Worm (Caenorhabditis elegans) whole organism, mixed stage, embryonic: ENCODE results near the gene col-84.

ENCODE experiments used
- M03D4.4 ChIP-seq: sonication (generic microtip); optimal IDR thresholded peaks from 2 replicates; lab custom pipeline; 2017; ENCODE audit warnings: mild to moderate bottlenecking, missing genetic modification characterization, missing compliant biosample characterization
- bed-3 ChIP-seq: fragments of 200-800 bp; sonication (Bioruptor generic); optimal IDR thresholded peaks from 3 replicates; lab custom pipeline; 2018; ENCODE audit warnings: mild to moderate bottlenecking, missing genetic modification characterization, moderate library complexity, missing compliant biosample characterization
- blmp-1 ChIP-seq: fragments of 150-350 bp; optimal IDR thresholded peaks from 2 replicates; lab custom pipeline; 2014; ENCODE audit warnings: missing biosample characterization, missing genetic modification characterization
- ceh-39 ChIP-seq: fragments of 150-350 bp; optimal IDR thresholded peaks from 2 replicates; lab custom pipeline; 2014; ENCODE audit warnings: missing biosample characterization, missing genetic modification characterization
- ceh-43 ChIP-seq: fragments of 200-800 bp; sonication (Bioruptor generic); optimal IDR thresholded peaks from 2 replicates; lab custom pipeline; 2018; ENCODE audit warnings: mild to moderate bottlenecking, missing genetic modification characterization, moderate library complexity, missing compliant biosample characterization
- ceh-83 ChIP-seq: fragments of 200-800 bp; sonication (Bioruptor generic); optimal IDR thresholded peaks from 2 replicates; lab custom pipeline; 2018; ENCODE audit warnings: mild to moderate bottlenecking, missing genetic modification characterization, missing compliant biosample characterization
- ces-1 ChIP-seq: fragments of 150-350 bp; optimal IDR thresholded peaks from 2 replicates; lab custom pipeline; 2014; ENCODE audit warnings: missing biosample characterization, missing genetic modification reagents, missing genetic modification characterization
- cnd-1 ChIP-seq: fragments of 200-800 bp; sonication (Bioruptor generic); optimal IDR thresholded peaks from 2 replicates; lab custom pipeline; 2018; ENCODE audit warnings: mild to moderate bottlenecking, missing genetic modification characterization, missing compliant biosample characterization
- drap-1 ChIP-seq: fragments of 200-800 bp; sonication (Bioruptor generic); optimal IDR thresholded peaks from 3 replicates; lab custom pipeline; 2018; ENCODE audit warnings: mild to moderate bottlenecking, missing genetic modification characterization, missing compliant biosample characterization
- elt-1 ChIP-seq: sonication (generic microtip); optimal IDR thresholded peaks from 2 replicates; lab custom pipeline; 2017; ENCODE audit warnings: missing genetic modification characterization, mild to moderate bottlenecking, missing compliant biosample characterization, antibody characterized with exemption, moderate library complexity, borderline replicate concordance; ENCODE audit not compliant: insufficient read depth
- elt-3 ChIP-seq: fragments of 150-350 bp; optimal IDR thresholded peaks from 2 replicates; lab custom pipeline; 2014; ENCODE audit warnings: missing biosample characterization, missing genetic modification characterization
- ham-2 ChIP-seq: fragments of 200-800 bp; sonication (Bioruptor generic); optimal IDR thresholded peaks from 2 replicates; lab custom pipeline; 2018; ENCODE audit warnings: mild to moderate bottlenecking, missing genetic modification characterization, missing compliant biosample characterization
- hlh-1 ChIP-seq: fragments of 150-350 bp; optimal IDR thresholded peaks from 2 replicates; lab custom pipeline; 2014; ENCODE audit warnings: missing biosample characterization, missing genetic modification reagents, missing genetic modification characterization
- lin-13 ChIP-seq: fragments of 150-350 bp; optimal IDR thresholded peaks from 2 replicates; lab custom pipeline; 2014; ENCODE audit warnings: missing biosample characterization, missing genetic modification characterization
- lin-32 ChIP-seq: fragments of 200-800 bp; sonication (Bioruptor generic); optimal IDR thresholded peaks from 2 replicates; lab custom pipeline; 2018; ENCODE audit warnings: mild to moderate bottlenecking, missing genetic modification characterization, missing compliant biosample characterization
- lsy-2 ChIP-seq: fragments of 150-350 bp; optimal IDR thresholded peaks from 2 replicates; lab custom pipeline; 2014; ENCODE audit warnings: missing biosample characterization, missing genetic modification characterization
- mab-5 ChIP-seq: fragments of 150-350 bp; optimal IDR thresholded peaks from 2 replicates; lab custom pipeline; 2014; ENCODE audit warnings: missing biosample characterization, missing genetic modification characterization
- mep-1 ChIP-seq: fragments of 150-350 bp; optimal IDR thresholded peaks from 2 replicates; lab custom pipeline; 2017; ENCODE audit warnings: missing biosample characterization, missing genetic modification reagents, missing genetic modification characterization, inconsistent platforms
- mls-2 ChIP-seq: sonication (generic microtip); optimal IDR thresholded peaks from 2 replicates; lab custom pipeline; 2016; ENCODE audit warnings: mild to moderate bottlenecking, missing genetic modification characterization, moderate library complexity, missing compliant biosample characterization
- nhr-12 ChIP-seq: fragments of 150-350 bp; optimal IDR thresholded peaks from 2 replicates; lab custom pipeline; 2014; ENCODE audit warnings: missing biosample characterization, missing genetic modification characterization
- nhr-2 ChIP-seq: fragments of 150-350 bp; optimal IDR thresholded peaks from 2 replicates; lab custom pipeline; 2014; ENCODE audit warnings: missing biosample characterization, missing genetic modification characterization
- nhr-237 ChIP-seq: fragments of 150-350 bp; optimal IDR thresholded peaks from 2 replicates; lab custom pipeline; 2014; ENCODE audit warnings: missing biosample characterization, missing genetic modification characterization
- nhr-28 ChIP-seq: fragments of 150-350 bp; optimal IDR thresholded peaks from 2 replicates; lab custom pipeline; 2014; ENCODE audit warnings: missing biosample characterization, missing genetic modification characterization
- nhr-76 ChIP-seq: sonication (generic microtip); optimal IDR thresholded peaks from 2 replicates; lab custom pipeline; 2017; ENCODE audit warnings: missing biosample characterization, missing genetic modification characterization
- pha-4 ChIP-seq: fragments of 150-350 bp; optimal IDR thresholded peaks from 2 replicates; lab custom pipeline; 2018; ENCODE audit warnings: missing biosample characterization, missing genetic modification reagents, missing genetic modification characterization
- sem-2 ChIP-seq: fragments of 200-800 bp; sonication (Bioruptor generic); optimal IDR thresholded peaks from 2 replicates; lab custom pipeline; 2018; ENCODE audit warnings: mild to moderate bottlenecking, missing genetic modification characterization, missing compliant biosample characterization
- snpc-4 ChIP-seq: fragments of 150-350 bp; optimal IDR thresholded peaks from 2 replicates; lab custom pipeline; 2014; ENCODE audit warnings: missing biosample characterization, missing genetic modification characterization
- sptf-1 ChIP-seq: sonication (generic microtip); optimal IDR thresholded peaks from 2 replicates; lab custom pipeline; 2017; ENCODE audit warnings: mild to moderate bottlenecking, missing genetic modification characterization, moderate library complexity, missing compliant biosample characterization
- tbx-8 ChIP-seq: fragments of 200-800 bp; sonication (Bioruptor generic); optimal IDR thresholded peaks from 2 replicates; lab custom pipeline; 2018; ENCODE audit warnings: mild to moderate bottlenecking, missing genetic modification characterization, moderate library complexity, missing compliant biosample characterization
- unc-39 ChIP-seq: fragments of 150-350 bp; optimal IDR thresholded peaks from 2 replicates; lab custom pipeline; 2014; ENCODE audit warnings: missing biosample characterization, missing genetic modification characterization
- unc-62 ChIP-seq: fragments of 150-350 bp; optimal IDR thresholded peaks from 2 replicates; lab custom pipeline; 2014; ENCODE audit warnings: missing biosample characterization, missing genetic modification reagents, missing genetic modification characterization
- zip-8 ChIP-seq: fragments of 150-350 bp; optimal IDR thresholded peaks from 2 replicates; lab custom pipeline; 2014; ENCODE audit warnings: missing biosample characterization, missing genetic modification characterization
- ztf-11 ChIP-seq: fragments of 150-350 bp; optimal IDR thresholded peaks from 2 replicates; lab custom pipeline; 2014; ENCODE audit warnings: missing biosample characterization, missing genetic modification characterization

The col-84 gene

ce11 chrII:11841653-11842052 is 26.7 kb upstream of the col-84 start:
- TF ChIP-seq hlh-1 (tag; lab: Kevin White, UChicago) (no peak), nhr-28 (no peak), ham-2 (peak; percentile 49), elt-1 (tag; lab: Kevin White, UChicago) (no peak), lin-13 (no peak), blmp-1 (tag; lab: Kevin White, UChicago) (no peak), mls-2 (tag; lab: Kevin White, UChicago) (no peak)

- no peak for TF ChIP-seq unc-62 (GFP tag; lab: Kevin White, UChicago)
- no peak for TF ChIP-seq nhr-2 (tag; lab: Kevin White, UChicago)
- TF ChIP-seq cnd-1 (tag; lab: Kevin White, UChicago) = no peak
- no peak for TF ChIP-seq ceh-43 (GFP tag; lab: Kevin White, UChicago)
- TF ChIP-seq nhr-28 = no peak
- no peak for TF ChIP-seq M03D4.4
- TF ChIP-seq sptf-1 = no peak
- TF ChIP-seq lin-13 = no peak
- no peak for TF ChIP-seq zip-8
- TF ChIP-seq ces-1 (GFP tag; lab: Kevin White, UChicago) = no peak
- no peak for TF ChIP-seq ceh-83 (GFP tag; lab: Kevin White, UChicago)
- TF ChIP-seq ham-2 = no peak
- TF ChIP-seq lin-32 (GFP tag; lab: Kevin White, UChicago) = no peak
- TF ChIP-seq drap-1 (GFP tag; lab: Kevin White, UChicago) = no peak
- TF ChIP-seq pha-4 (tag; lab: Kevin White, UChicago) = no peak
- TF ChIP-seq bed-3 (GFP tag; lab: Kevin White, UChicago) = no peak
- no peak for TF ChIP-seq ztf-11 (tag; lab: Kevin White, UChicago)
- TF ChIP-seq, all 35 proteins: peak for 0
These were observed 26.0 kb upstream of the col-84 start, which contains the start of gene T27D12.1 for ce11 chrII:11842317-11842716. Gene T27D12.1, plus strand, starts transcription at chrII:11842617.

- TF ChIP-seq mep-1 (tag; lab: Kevin White, UChicago) = no peak
- TF ChIP-seq ham-2 = no peak
- TF ChIP-seq ceh-43 (GFP tag; lab: Kevin White, UChicago) = no peak
- TF ChIP-seq bed-3 (GFP tag; lab: Kevin White, UChicago) = no peak
- no peak for TF ChIP-seq lsy-2 (tag; lab: Kevin White, UChicago)
- TF ChIP-seq sem-2 = no peak
These were observed 25.6 kb upstream of the col-84 start for ce11 chrII:11842766-11843165.

- no peak for TF ChIP-seq sem-2
- no peak for TF ChIP-seq blmp-1 (tag; lab: Kevin White, UChicago)
- TF ChIP-seq elt-3 = no peak
- no peak for TF ChIP-seq nhr-76
- no peak for TF ChIP-seq mab-5 (tag; lab: Kevin White, UChicago)
- no peak for TF ChIP-seq M03D4.4
- TF ChIP-seq unc-62 (GFP tag; lab: Kevin White, UChicago) = no peak
- TF ChIP-seq tbx-8 = no peak
- no peak for TF ChIP-seq unc-39 (tag; lab: Kevin White, UChicago)
- no peak for TF ChIP-seq nhr-12
- TF ChIP-seq, all 35 proteins: peak for 0
These were observed 24.9 kb upstream of the col-84 start for ce11 chrII:11843441-11843840.

- TF ChIP-seq snpc-4 (tag; lab: Kevin White, UChicago) (no peak), tbx-8 (no peak), ces-1 (GFP tag; lab: Kevin White, UChicago) (no peak), zip-8 (no peak), elt-1 (tag; lab: Kevin White, UChicago) (no peak), lin-13 (no peak), nhr-12 (no peak)
These were observed 24.3 kb upstream of the col-84 start for ce11 chrII:11844072-11844471.

ce11 chrII:11844984-11845383 is 23.4 kb upstream of the col-84 start:
- TF ChIP-seq tbx-8 = no peak
- TF ChIP-seq nhr-2 (tag; lab: Kevin White, UChicago) = no peak
- no peak for TF ChIP-seq ceh-43 (GFP tag; lab: Kevin White, UChicago)
- no peak for TF ChIP-seq ham-2
- TF ChIP-seq pha-4 (tag; lab: Kevin White, UChicago) = no peak
- TF ChIP-seq hlh-1 (tag; lab: Kevin White, UChicago) = no peak
- TF ChIP-seq unc-62 (GFP tag; lab: Kevin White, UChicago) = no peak
- TF ChIP-seq nhr-237 (tag; lab: Kevin White, UChicago) = no peak
- TF ChIP-seq sptf-1 = no peak
- TF ChIP-seq ceh-39 (tag; lab: Kevin White, UChicago) = no peak
- no peak for TF ChIP-seq sem-2
- TF ChIP-seq ceh-83 (GFP tag; lab: Kevin White, UChicago) = no peak
- no peak for TF ChIP-seq lin-13
- no peak for TF ChIP-seq lsy-2 (tag; lab: Kevin White, UChicago)
- TF ChIP-seq elt-3 = no peak
